Worm (Caenorhabditis elegans): ENCODE data around the gene T16G12.6.
A peak's percentile ranks its signal among the peaks of the same experiment; 100 is the strongest.

T16G12.6 gene

ce11 chrIII:10120076-10120831 lies 50.9 kb downstream of the T16G12.6 start, which contains the start of the genes gtf-2H3 and ham-3:
TSS of gene gtf-2H3 (minus strand) at chrIII:10120148.
TSS of gene ham-3 (plus strand) at chrIII:10120781.
- TF ChIP-seq cog-1 (tag; optimal IDR thresholded peaks at IDR 0.05) (no peak), ref-1 (GFP tag; conservative IDR thresholded peaks at IDR 0.05) (no peak), T22C8.4 (GFP tag; IDR thresholded peaks at IDR 0.05) (peak; percentile 89)

DNA sequence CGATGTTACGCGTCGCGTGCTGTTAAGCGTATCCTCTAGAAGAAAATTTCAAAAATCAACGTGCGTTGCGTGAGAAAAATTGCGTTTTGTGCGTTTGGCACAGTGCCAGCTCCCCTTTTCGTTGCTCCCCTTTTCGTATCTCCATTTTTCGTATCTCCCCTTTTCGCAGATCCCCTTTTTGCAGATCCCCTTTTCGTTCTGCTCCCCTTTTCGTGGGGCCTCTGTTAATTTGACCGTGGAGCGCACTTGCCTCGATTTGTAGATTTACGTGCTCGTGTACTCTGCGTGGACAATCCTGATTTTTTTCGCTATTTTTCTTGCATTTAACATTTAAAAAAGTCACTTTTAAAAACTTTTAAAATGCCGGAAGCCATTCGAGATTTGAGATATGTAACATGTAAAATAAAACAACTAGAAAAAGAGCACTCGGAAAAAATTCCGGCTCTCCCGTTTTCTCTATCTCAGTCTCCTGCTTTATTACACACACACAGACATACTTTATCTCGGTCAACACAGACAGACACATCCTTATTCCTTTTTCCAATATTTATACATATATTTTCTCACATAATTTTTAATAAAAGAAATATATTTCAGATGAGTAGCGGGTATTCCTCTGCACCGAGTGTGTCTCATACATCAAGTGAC lies 54.3 kb downstream of the T16G12.6 start, which contains the start of gene ttll-4:
Gene ttll-4 (plus strand): TSS at position 598 of the 648 bp plus-strand sequence.
- peak; percentile 85 for TF ChIP-seq klf-2 (GFP tag; conservative IDR thresholded peaks at IDR 0.05)
- TF ChIP-seq ztf-29 (GFP tag; IDR thresholded peaks at IDR 0.05): 0 out of 2 replicates have a peak, but pooled peaks have one; percentile 27
- TF ChIP-seq tab-1 (GFP tag; IDR thresholded peaks at IDR 0.05): peak; percentile 58; the same call in 1 of the 2 replicates
- TF ChIP-seq ztf-23 (GFP tag; IDR thresholded peaks at IDR 0.05): peak; percentile 86
- TF ChIP-seq T22C8.4 (GFP tag; IDR thresholded peaks at IDR 0.05): peak; percentile 56; the same call in 1 of the 2 replicates
- TF ChIP-seq ref-1 (GFP tag; conservative IDR thresholded peaks at IDR 0.05): no peak
- no peak for TF ChIP-seq med-1 (GFP tag; optimal IDR thresholded peaks at IDR 0.05; ENCODE audit: insufficient read depth)
- peak; percentile 42 for TF ChIP-seq cog-1 (tag; optimal IDR thresholded peaks at IDR 0.05)
- TF ChIP-seq flt-1 (GFP tag; IDR thresholded peaks at IDR 0.05): peak; percentile 89

All from whole organism, midembryonic.